Fruit fly (Drosophila melanogaster) whole organism, wandering third instar larva: ENCODE data around the gene CG14882.

ENCODE experiments used
- Abd-B ChIP-seq: fragments of >200 bp; optimal IDR thresholded peaks from 2 replicates; lab custom pipeline; 2017; ENCODE audit warnings: missing biosample characterization, missing genetic modification characterization
- CG32264 ChIP-seq: fragments of 200-800 bp; sonication (Bioruptor generic); optimal IDR thresholded peaks from 2 replicates; lab custom pipeline; 2016; ENCODE audit warnings: missing biosample characterization, missing genetic modification characterization
- CG9705 ChIP-seq: fragments of 200-800 bp; sonication (Bioruptor generic); optimal IDR thresholded peaks from 2 replicates; lab custom pipeline; 2018; ENCODE audit warnings: missing biosample characterization, mild to moderate bottlenecking, missing genetic modification characterization
- CrebA ChIP-seq: fragments of 200-800 bp; sonication (Bioruptor generic); optimal IDR thresholded peaks from 2 replicates; lab custom pipeline; 2016; ENCODE audit warnings: missing biosample characterization, mild to moderate bottlenecking, missing genetic modification characterization, borderline replicate concordance
- Dfd ChIP-seq: fragments of >200 bp; optimal IDR thresholded peaks from 2 replicates; lab custom pipeline; 2017; ENCODE audit warnings: missing biosample characterization, missing genetic modification characterization
- Dif ChIP-seq: fragments of 200-275, 200-300 bp; sonication (Bioruptor generic); optimal IDR thresholded peaks from 2 replicates; lab custom pipeline; 2018; ENCODE audit warnings: missing biosample characterization, missing genetic modification characterization; ENCODE audit not compliant: partially characterized antibody
- GATAd ChIP-seq: sonication (Bioruptor generic); optimal IDR thresholded peaks from 2 replicates; lab custom pipeline; 2016; ENCODE audit warnings: missing biosample characterization, missing genetic modification characterization
- HLH106 ChIP-seq: fragments of 200-800 bp; optimal IDR thresholded peaks from 3 replicates; lab custom pipeline; 2019; ENCODE audit warnings: missing biosample characterization, mild to moderate bottlenecking, missing genetic modification characterization, moderate library complexity
- Hnf4 ChIP-seq: fragments of 200-800 bp; sonication (Bioruptor generic); optimal IDR thresholded peaks from 2 replicates; lab custom pipeline; 2016; ENCODE audit warnings: missing biosample characterization, mild to moderate bottlenecking, missing genetic modification characterization
- Hr78 ChIP-seq: fragments of >200 bp; optimal IDR thresholded peaks from 2 replicates; lab custom pipeline; 2017; ENCODE audit warnings: missing biosample characterization, missing genetic modification characterization
- Hr83 ChIP-seq: fragments of 200-300 bp; sonication (Bioruptor generic); optimal IDR thresholded peaks from 2 replicates; lab custom pipeline; 2016; ENCODE audit warnings: missing biosample characterization, mild to moderate bottlenecking, missing genetic modification characterization, moderate library complexity; ENCODE audit not compliant: poor library complexity, severe bottlenecking
- Jra ChIP-seq: sonication (Bioruptor generic); optimal IDR thresholded peaks from 2 replicates; lab custom pipeline; 2016; ENCODE audit warnings: missing biosample characterization, missing genetic modification characterization
- Mio ChIP-seq: sonication (Bioruptor generic); optimal IDR thresholded peaks from 2 replicates; lab custom pipeline; 2016; ENCODE audit warnings: missing biosample characterization, missing genetic modification characterization
- Myc ChIP-seq: fragments of >200 bp; optimal IDR thresholded peaks from 2 replicates; lab custom pipeline; 2017
- N ChIP-seq: fragments of >200 bp; optimal IDR thresholded peaks from 2 replicates; lab custom pipeline; 2018; ENCODE audit warnings: missing biosample characterization, missing external identifiers, missing genetic modification characterization
- OdsH ChIP-seq: fragments of 200-800 bp; sonication (Bioruptor generic); optimal IDR thresholded peaks from 2 replicates; lab custom pipeline; 2016; ENCODE audit warnings: missing biosample characterization, mild to moderate bottlenecking, missing genetic modification characterization
- Rel ChIP-seq, 2 experiments: fragments of 200-800 bp; sonication (Bioruptor generic) in 1 of 2; optimal IDR thresholded peaks; 2 replicates in 1 of 2; 3 replicates in 1 of 2; lab custom pipeline; 2016 to 2019; ENCODE audit warnings: mild to moderate bottlenecking in 2 of 2, missing biosample characterization in 2 of 2, missing genetic modification characterization in 2 of 2, moderate library complexity in 1 of 2
- Sp1 ChIP-seq: fragments of 200-800 bp; sonication (Bioruptor generic); optimal IDR thresholded peaks from 3 replicates; lab custom pipeline; 2019; ENCODE audit warnings: missing biosample characterization, mild to moderate bottlenecking, missing genetic modification characterization, moderate library complexity
- Vsx2 ChIP-seq: fragments of 200-300, 225-300 bp; sonication (Bioruptor generic); optimal IDR thresholded peaks from 2 replicates; lab custom pipeline; 2018; ENCODE audit warnings: missing biosample characterization, missing genetic modification characterization; ENCODE audit not compliant: partially characterized antibody
- br ChIP-seq: fragments of 200-800 bp; sonication (Bioruptor generic); optimal IDR thresholded peaks from 2 replicates; lab custom pipeline; 2016; ENCODE audit warnings: missing biosample characterization, missing genetic modification characterization
- brk ChIP-seq: fragments of 200-800 bp; sonication (Bioruptor generic); optimal IDR thresholded peaks from 2 replicates; lab custom pipeline; 2016; ENCODE audit warnings: missing biosample characterization, mild to moderate bottlenecking, missing genetic modification characterization
- dl ChIP-seq, 2 experiments: fragments of 175-275, 200-275 bp in 1 of 2; fragments of 200-275 bp in 1 of 2; sonication (Bioruptor generic); optimal IDR thresholded peaks; lab custom pipeline; 2018; ENCODE audit warnings: mild to moderate bottlenecking in 2 of 2, missing biosample characterization in 2 of 2, missing genetic modification characterization in 2 of 2, moderate library complexity in 2 of 2; ENCODE audit not compliant: partially characterized antibody in 2 of 2, insufficient read depth in 1 of 2
- dmrt93B ChIP-seq: fragments of 200-800 bp; sonication (Bioruptor generic); optimal IDR thresholded peaks from 2 replicates; lab custom pipeline; 2018; ENCODE audit warnings: missing biosample characterization, mild to moderate bottlenecking, missing genetic modification characterization
- dsf ChIP-seq: sonication (Bioruptor generic); optimal IDR thresholded peaks from 2 replicates; lab custom pipeline; 2016; ENCODE audit warnings: missing biosample characterization, missing genetic modification characterization, borderline replicate concordance
- ey ChIP-seq: fragments of 200-800 bp; sonication (Bioruptor generic); optimal IDR thresholded peaks from 2 replicates; lab custom pipeline; 2016; ENCODE audit warnings: missing biosample characterization, missing genetic modification characterization
- foxo ChIP-seq, 2 experiments: fragments of 200-800 bp; sonication (Bioruptor generic); optimal IDR thresholded peaks; 2 replicates in 1 of 2; 3 replicates in 1 of 2; lab custom pipeline; 2016 to 2017; ENCODE audit warnings: missing biosample characterization in 2 of 2, missing genetic modification characterization in 2 of 2
- fru ChIP-seq: fragments of 200-800 bp; sonication (Bioruptor generic); optimal IDR thresholded peaks from 3 replicates; lab custom pipeline; 2016; ENCODE audit warnings: missing biosample characterization, mild to moderate bottlenecking, missing genetic modification characterization
- h ChIP-seq: fragments of 200-800 bp; sonication (Bioruptor generic); optimal IDR thresholded peaks from 3 replicates; lab custom pipeline; 2016; ENCODE audit warnings: missing biosample characterization, mild to moderate bottlenecking, missing genetic modification characterization
- jim ChIP-seq: fragments of 175-275, 200-325 bp; sonication (Bioruptor generic); optimal IDR thresholded peaks from 2 replicates; lab custom pipeline; 2016; ENCODE audit warnings: missing biosample characterization, mild to moderate bottlenecking, missing genetic modification characterization
- lola ChIP-seq: fragments of >200 bp; optimal IDR thresholded peaks from 2 replicates; lab custom pipeline; 2017; ENCODE audit warnings: missing biosample characterization, missing genetic modification characterization
- pan ChIP-seq: fragments of >200 bp; optimal IDR thresholded peaks from 2 replicates; lab custom pipeline; 2017
- psq ChIP-seq: fragments of 200-800 bp; sonication (Bioruptor generic); optimal IDR thresholded peaks from 3 replicates; lab custom pipeline; 2017; ENCODE audit warnings: missing biosample characterization, mild to moderate bottlenecking, missing genetic modification characterization, moderate library complexity
- rgr ChIP-seq: fragments of 200-800 bp; sonication (Bioruptor generic); optimal IDR thresholded peaks from 3 replicates; lab custom pipeline; 2016; ENCODE audit warnings: missing biosample characterization, mild to moderate bottlenecking, missing genetic modification characterization
- sage ChIP-seq: fragments of 200-800 bp; sonication (Bioruptor generic); optimal IDR thresholded peaks from 2 replicates; lab custom pipeline; 2016; ENCODE audit warnings: missing biosample characterization, mild to moderate bottlenecking, missing genetic modification characterization
- sv ChIP-seq: fragments of 200-800 bp; sonication (Bioruptor generic); optimal IDR thresholded peaks from 3 replicates; lab custom pipeline; 2016; ENCODE audit warnings: missing biosample characterization, missing genetic modification characterization
- tai ChIP-seq: sonication (Bioruptor generic); optimal IDR thresholded peaks from 2 replicates; lab custom pipeline; 2016; ENCODE audit warnings: missing biosample characterization, missing genetic modification characterization
- usp ChIP-seq: fragments of >200 bp; optimal IDR thresholded peaks from 2 replicates; lab custom pipeline; 2017; ENCODE audit warnings: missing biosample characterization, missing genetic modification characterization
- woc ChIP-seq: sonication (Bioruptor generic); optimal IDR thresholded peaks from 2 replicates; lab custom pipeline; 2016; ENCODE audit warnings: missing biosample characterization, mild to moderate bottlenecking, missing genetic modification characterization

CG14882 gene

DNA sequence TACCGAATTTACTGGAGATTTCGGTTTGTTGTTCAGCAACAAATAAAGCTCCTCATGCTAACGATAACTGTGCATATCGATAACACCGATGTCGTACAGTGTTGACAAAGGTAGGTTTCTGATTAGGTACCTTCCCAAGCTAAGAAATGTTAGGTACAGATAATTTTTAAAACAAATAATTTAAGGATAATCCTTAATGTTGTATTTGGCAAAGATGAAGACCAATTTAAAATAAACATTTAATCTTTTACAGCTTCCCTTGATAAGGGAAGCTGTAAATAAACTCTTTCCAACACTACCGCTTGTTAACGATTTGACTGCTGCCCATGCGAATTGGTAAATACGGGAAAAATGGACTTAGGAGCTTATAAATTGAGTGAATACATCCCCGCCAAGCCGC, at the start of gene CG14882, which contains the start of gene Ttc1:
TSS of gene CG14882 (plus strand) at position 271 of the 400 bp plus-strand sequence.
TSS of gene Ttc1 (minus strand) at position 71 of the 400 bp plus-strand sequence.
- TF ChIP-seq h (GFP tag; lab: Kevin White, UChicago) (peak; percentile 93), Abd-B (no peak), dsf (GFP tag; lab: Kevin White, UChicago) (peak; percentile 27), woc (GFP tag; lab: Kevin White, UChicago) (peak; percentile 86), brk (GFP tag; lab: Kevin White, UChicago) (no peak), CrebA (no peak), tai (GFP tag; lab: Kevin White, UChicago) (no peak), sage (GFP tag; lab: Kevin White, UChicago) (no peak), CG32264 (GFP tag; lab: Kevin White, UChicago) (peak; percentile 56), Rel (GFP tag; optimal IDR thresholded peaks at IDR 0.05; lab: Kevin White, UChicago) (no peak), Rel (tag; optimal IDR thresholded peaks at IDR 0.05; lab: Kevin White, UChicago) (peak; percentile 24), foxo (GFP tag; optimal IDR thresholded peaks at IDR 0.05; lab: Kevin White, UChicago) (peak; percentile 54 to 95), CG9705 (GFP tag; lab: Kevin White, UChicago) (peak; percentile 61), GATAd (GFP tag; lab: Kevin White, UChicago) (no peak), dmrt93B (GFP tag; lab: Kevin White, UChicago) (no peak), Myc (lab: Kevin White, UChicago) (peak; percentile 80), Hnf4 (GFP tag; lab: Kevin White, UChicago) (no peak), psq (GFP tag; lab: Kevin White, UChicago) (peak; percentile 83), Hr83 (no peak), pan (lab: Kevin White, UChicago) (no peak), sv (GFP tag; lab: Kevin White, UChicago) (peak; percentile 87), fru (peak; percentile 93), lola (no peak), N (GFP tag; lab: Kevin White, UChicago) (no peak), Vsx2 (GFP tag; lab: Kevin White, UChicago) (no peak), ey (GFP tag; lab: Kevin White, UChicago) (peak; percentile 91), Dfd (GFP tag; lab: Kevin White, UChicago) (no peak), HLH106 (tag; lab: Kevin White, UChicago) (peak; percentile 77), usp (GFP tag; lab: Kevin White, UChicago) (no peak), dl (GFP tag; optimal IDR thresholded peaks at IDR 0.05; lab: Kevin White, UChicago; ENCODE audit: insufficient read depth in 1 of 2, partially characterized antibody in 2 of 2) (no peak), rgr (GFP tag; lab: Kevin White, UChicago) (peak; percentile 96), Mio (GFP tag; lab: Kevin White, UChicago) (no peak), jim (GFP tag; lab: Kevin White, UChicago) (no peak), Dif (GFP tag; lab: Kevin White, UChicago) (no peak), OdsH (GFP tag; lab: Kevin White, UChicago) (peak; percentile 91), Hr78 (GFP tag; lab: Kevin White, UChicago) (no peak), br (GFP tag; lab: Kevin White, UChicago) (peak; percentile 92), Sp1 (peak; percentile 75), Jra (peak; percentile 94)

DNA sequence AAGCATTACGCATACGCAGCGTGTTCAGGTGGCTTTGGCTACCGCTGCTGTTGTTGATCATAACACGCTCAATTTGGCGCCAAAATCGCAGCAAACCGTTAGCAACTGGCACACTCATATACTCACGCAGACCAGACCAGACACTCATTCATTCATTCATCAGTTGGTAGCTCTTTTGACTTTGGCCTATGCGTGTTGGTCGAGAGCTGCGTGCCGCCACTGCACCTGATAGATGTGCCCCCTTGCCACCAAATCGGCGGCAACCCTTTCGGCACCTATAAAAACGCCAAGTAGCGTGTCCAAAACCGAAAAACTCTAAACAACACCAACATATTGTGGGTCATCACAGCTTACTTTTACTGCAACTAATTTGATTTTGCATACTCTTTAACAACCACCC, 48.5 kb upstream of the CG14882 start:
- TF ChIP-seq Mio (GFP tag; lab: Kevin White, UChicago) (no peak), Vsx2 (GFP tag; lab: Kevin White, UChicago) (no peak), usp (GFP tag; lab: Kevin White, UChicago) (no peak), Jra (no peak), Hr78 (GFP tag; lab: Kevin White, UChicago) (no peak), br (GFP tag; lab: Kevin White, UChicago) (no peak)
